Worm (Caenorhabditis elegans) whole organism, L3 larva: Measurements from ENCODE around the gene srx-133.
A peak's percentile ranks its signal among the peaks of the same experiment; 100 is the strongest.

Source experiments
- fkh-10 ChIP-seq: sonication (generic microtip); optimal IDR thresholded peaks from 2 replicates; lab custom pipeline; 2017; ENCODE audit warnings: missing biosample characterization, missing genetic modification reagents, missing genetic modification characterization
- skn-1 ChIP-seq: fragments of 150-350 bp; optimal IDR thresholded peaks from 2 replicates; lab custom pipeline; 2014; ENCODE audit warnings: missing biosample characterization, missing genetic modification characterization
- snpc-4 ChIP-seq: fragments of 150-350 bp; optimal IDR thresholded peaks from 2 replicates; lab custom pipeline; 2014; ENCODE audit warnings: missing biosample characterization, missing genetic modification characterization
- unc-39 ChIP-seq: sonication (generic microtip); optimal IDR thresholded peaks from 4 replicates; lab custom pipeline; 2017; ENCODE audit warnings: missing biosample characterization, missing genetic modification characterization
- zag-1 ChIP-seq: fragments of 150-350 bp; optimal IDR thresholded peaks from 2 replicates; lab custom pipeline; 2014; ENCODE audit warnings: missing biosample characterization, missing genetic modification characterization

- peak; percentile 23 for TF ChIP-seq fkh-10
- no peak for TF ChIP-seq unc-39 (tag; lab: Kevin White, UChicago)
- TF ChIP-seq skn-1: no peak
- TF ChIP-seq zag-1 (tag; lab: Kevin White, UChicago): no peak
- TF ChIP-seq snpc-4 (tag; lab: Kevin White, UChicago): peak; percentile 83
These were observed 29.6 kb upstream of the srx-133 start, which contains the start of gene sel-10 for ce11 chrV:13818824-13819408.
